Worm (Caenorhabditis elegans) whole organism, young adult: ENCODE measurements around the gene B0334.20.

Experiments used
- B0035.1 ChIP-seq: sonication (generic microtip); optimal IDR thresholded peaks from 2 replicates; lab custom pipeline; 2016; ENCODE audit warnings: missing genetic modification characterization, mild to moderate bottlenecking, missing compliant biosample characterization, missing genotype, missing genetic modification reagents
- D2030.7 ChIP-seq: fragments of 200-800 bp; sonication (Bioruptor generic); IDR thresholded peaks from 2 replicates; pipeline ENCODE4 v1.3.6; 2022; ENCODE audit warnings: missing genetic modification reagents, missing genetic modification characterization, missing compliant biosample characterization
- F10E7.11 ChIP-seq: sonication (generic microtip); optimal IDR thresholded peaks from 2 replicates; lab custom pipeline; 2017; ENCODE audit warnings: mild to moderate bottlenecking, missing genetic modification characterization, moderate library complexity, missing compliant biosample characterization
- F33H1.4 ChIP-seq: fragments of 200-800 bp; sonication (Bioruptor generic); IDR thresholded peaks from 2 replicates; pipeline ENCODE4 v1.3.6; 2022; ENCODE audit warnings: missing genetic modification reagents, missing genetic modification characterization, missing compliant biosample characterization
- F49E8.2 ChIP-seq: sonication (generic microtip); optimal IDR thresholded peaks from 3 replicates; lab custom pipeline; 2017; ENCODE audit warnings: missing genetic modification characterization, mild to moderate bottlenecking, missing compliant biosample characterization, antibody characterized with exemption, moderate library complexity; ENCODE audit not compliant: insufficient read depth
- F55B11.4 ChIP-seq: sonication (generic microtip); optimal IDR thresholded peaks from 2 replicates; lab custom pipeline; 2016; ENCODE audit warnings: missing compliant biosample characterization, missing genetic modification characterization, borderline replicate concordance; ENCODE audit not compliant: insufficient read depth
- Y53F4B.3 ChIP-seq: fragments of 200-800 bp; sonication (Bioruptor generic); IDR thresholded peaks from 2 replicates; pipeline ENCODE4 v1.3.6; 2022; ENCODE audit warnings: missing genetic modification reagents, missing genetic modification characterization, missing compliant biosample characterization
- Y53G8AR.9 ChIP-seq: fragments of 200-800 bp; sonication (Bioruptor generic); conservative IDR thresholded peaks from 2 replicates; pipeline ENCODE4 v1.3.6; 2022; ENCODE audit warnings: missing genetic modification reagents, missing genetic modification characterization, missing compliant biosample characterization
- aptf-2 ChIP-seq: fragments of 200-800 bp; sonication (Bioruptor generic); conservative IDR thresholded peaks from 2 replicates; pipeline ENCODE4 v1.3.6; 2022; ENCODE audit warnings: missing genetic modification reagents, missing genetic modification characterization, missing compliant biosample characterization
- aptf-3 ChIP-seq: fragments of 200-800 bp; sonication (Bioruptor generic); IDR thresholded peaks from 2 replicates; pipeline ENCODE4 v1.3.6; 2022; ENCODE audit warnings: missing genetic modification characterization, missing compliant biosample characterization
- athp-1 ChIP-seq: sonication (generic microtip); optimal IDR thresholded peaks from 2 replicates; lab custom pipeline; 2017; ENCODE audit warnings: mild to moderate bottlenecking, missing genetic modification characterization, missing compliant biosample characterization
- attf-6 ChIP-seq: fragments of 200-800 bp; sonication (Bioruptor generic); IDR thresholded peaks from 2 replicates; pipeline ENCODE4 v1.3.6; 2022; ENCODE audit warnings: missing genetic modification reagents, missing genetic modification characterization, missing compliant biosample characterization
- bed-2 ChIP-seq: fragments of 200-800 bp; sonication (Bioruptor generic); IDR thresholded peaks from 2 replicates; pipeline ENCODE4 v1.3.6; 2022; ENCODE audit warnings: missing genetic modification reagents, missing genetic modification characterization, missing compliant biosample characterization
- ceh-100 ChIP-seq: fragments of 200-800 bp; sonication (Bioruptor generic); IDR thresholded peaks from 2 replicates; pipeline ENCODE4 v1.3.6; 2022; ENCODE audit warnings: missing genetic modification reagents, missing genetic modification characterization, missing compliant biosample characterization
- ceh-79 ChIP-seq: sonication (generic microtip); optimal IDR thresholded peaks from 2 replicates; lab custom pipeline; 2017; ENCODE audit warnings: mild to moderate bottlenecking, missing genetic modification characterization, missing compliant biosample characterization
- ceh-91 ChIP-seq: fragments of 200-800 bp; sonication (Bioruptor generic); IDR thresholded peaks from 2 replicates; pipeline ENCODE4 v1.3.6; 2022; ENCODE audit warnings: missing genetic modification reagents, missing genetic modification characterization, missing compliant biosample characterization
- die-1 ChIP-seq: sonication (generic microtip); optimal IDR thresholded peaks from 2 replicates; lab custom pipeline; 2016; ENCODE audit warnings: missing genotype, mild to moderate bottlenecking, missing genetic modification characterization, missing compliant biosample characterization
- dox-1 ChIP-seq: fragments of 200-800 bp; sonication (Bioruptor generic); IDR thresholded peaks from 2 replicates; pipeline ENCODE4 v1.3.6; 2022; ENCODE audit warnings: missing genetic modification reagents, missing genetic modification characterization, missing compliant biosample characterization
- dpff-1 ChIP-seq: sonication (generic microtip); optimal IDR thresholded peaks from 2 replicates; lab custom pipeline; 2017; ENCODE audit warnings: mild to moderate bottlenecking, missing genetic modification characterization, missing compliant biosample characterization
- dpl-1 ChIP-seq: fragments of 150-350 bp; optimal IDR thresholded peaks from 2 replicates; lab custom pipeline; 2014; ENCODE audit warnings: missing biosample characterization, missing genetic modification reagents, missing genetic modification characterization
- efl-1 ChIP-seq: fragments of 150-350 bp; optimal IDR thresholded peaks from 2 replicates; lab custom pipeline; 2014; ENCODE audit warnings: missing biosample characterization, missing genetic modification reagents, missing genetic modification characterization
- egl-44 ChIP-seq: fragments of 200-800 bp; sonication (Bioruptor generic); IDR thresholded peaks from 2 replicates; pipeline ENCODE4 v1.3.6; 2022; ENCODE audit warnings: missing genetic modification reagents, missing genetic modification characterization, missing compliant biosample characterization
- fkh-3 ChIP-seq: sonication (generic microtip); optimal IDR thresholded peaks from 2 replicates; lab custom pipeline; 2016; ENCODE audit warnings: mild to moderate bottlenecking, missing genetic modification characterization, missing compliant biosample characterization
- gei-17 ChIP-seq: fragments of 200-800 bp; sonication (Bioruptor generic); optimal IDR thresholded peaks from 2 replicates; lab custom pipeline; 2018; ENCODE audit warnings: mild to moderate bottlenecking, missing genetic modification characterization, missing compliant biosample characterization
- him-1 ChIP-seq: sonication (generic microtip); optimal IDR thresholded peaks from 2 replicates; lab custom pipeline; 2016; ENCODE audit warnings: missing genotype, missing genetic modification reagents, missing genetic modification characterization, missing compliant biosample characterization
- hlh-26 ChIP-seq: fragments of 200-800 bp; sonication (Bioruptor generic); conservative IDR thresholded peaks from 2 replicates; pipeline ENCODE4 v1.3.6; 2022; ENCODE audit warnings: missing genetic modification reagents, missing genetic modification characterization, missing compliant biosample characterization
- hmg-20 ChIP-seq: fragments of 200-800 bp; sonication (Bioruptor generic); IDR thresholded peaks from 2 replicates; pipeline ENCODE4 v1.3.6; 2022; ENCODE audit warnings: missing genetic modification reagents, missing genetic modification characterization, missing compliant biosample characterization
- lag-1 ChIP-seq: fragments of 200-800 bp; sonication (Bioruptor generic); IDR thresholded peaks from 2 replicates; pipeline ENCODE4 v1.3.6; 2022; ENCODE audit warnings: missing genetic modification reagents, missing genetic modification characterization, missing compliant biosample characterization
- lin-40 ChIP-seq: sonication (generic microtip); optimal IDR thresholded peaks from 2 replicates; lab custom pipeline; 2016; ENCODE audit warnings: missing genetic modification characterization, mild to moderate bottlenecking, missing compliant biosample characterization, missing genotype, missing genetic modification reagents
- lsy-27 ChIP-seq: sonication (generic microtip); optimal IDR thresholded peaks from 2 replicates; lab custom pipeline; 2017; ENCODE audit warnings: missing genetic modification characterization, mild to moderate bottlenecking, missing compliant biosample characterization, antibody characterized with exemption, missing genotype, borderline replicate concordance; ENCODE audit not compliant: insufficient read depth
- madf-6 ChIP-seq: fragments of 200-800 bp; sonication (Bioruptor generic); IDR thresholded peaks from 2 replicates; pipeline ENCODE4 v1.3.6; 2022; ENCODE audit warnings: missing genetic modification reagents, missing genetic modification characterization, missing compliant biosample characterization
- madf-8 ChIP-seq: fragments of 200-800 bp; sonication (Bioruptor generic); conservative IDR thresholded peaks from 2 replicates; pipeline ENCODE4 v1.3.6; 2022; ENCODE audit warnings: missing genetic modification reagents, missing genetic modification characterization, missing compliant biosample characterization
- mcd-1 ChIP-seq: fragments of 200-800 bp; sonication (Bioruptor generic); IDR thresholded peaks from 2 replicates; pipeline ENCODE4 v1.3.6; 2022; ENCODE audit warnings: missing genetic modification reagents, missing genetic modification characterization, missing compliant biosample characterization
- nhr-120 ChIP-seq: fragments of 200-800 bp; sonication (Bioruptor generic); IDR thresholded peaks from 2 replicates; pipeline ENCODE4 v1.3.6; 2022; ENCODE audit warnings: missing genetic modification characterization, missing compliant biosample characterization
- rec-8 ChIP-seq, 2 experiments: sonication (generic microtip); optimal IDR thresholded peaks; 2 replicates each; lab custom pipeline; 2016; ENCODE audit warnings: mild to moderate bottlenecking in 2 of 2, missing genetic modification characterization in 2 of 2, missing genetic modification reagents in 2 of 2, missing genotype in 2 of 2, missing biosample characterization in 1 of 2, missing compliant biosample characterization in 1 of 2, moderate library complexity in 1 of 2
- rpc-1 ChIP-seq, 2 experiments: fragments of 150-350 bp in 1 of 2; sonication (generic microtip) in 1 of 2; optimal IDR thresholded peaks; 2 replicates each; lab custom pipeline; 2014 to 2018; ENCODE audit warnings: missing biosample characterization in 1 of 2, missing genetic modification characterization in 1 of 2, missing genetic modification reagents in 1 of 2, missing genotype in 1 of 2
- sea-2 ChIP-seq: fragments of 200-800 bp; sonication (Bioruptor generic); IDR thresholded peaks from 2 replicates; pipeline ENCODE4 v1.3.6; 2022; ENCODE audit warnings: missing genetic modification characterization, missing compliant biosample characterization
- snpc-1.3 ChIP-seq: sonication (generic microtip); optimal IDR thresholded peaks from 2 replicates; lab custom pipeline; 2017; ENCODE audit warnings: missing genetic modification characterization, mild to moderate bottlenecking, missing compliant biosample characterization, antibody characterized with exemption, moderate library complexity, missing genotype, missing genetic modification reagents; ENCODE audit not compliant: insufficient read depth
- snpc-3.4 ChIP-seq: sonication (generic microtip); optimal IDR thresholded peaks from 2 replicates; lab custom pipeline; 2017; ENCODE audit warnings: missing genetic modification characterization, mild to moderate bottlenecking, missing compliant biosample characterization, antibody characterized with exemption, moderate library complexity, missing genotype, missing genetic modification reagents
- tbx-9 ChIP-seq: sonication (generic microtip); optimal IDR thresholded peaks from 2 replicates; lab custom pipeline; 2016; ENCODE audit warnings: borderline replicate concordance, missing genetic modification characterization, inconsistent platforms, missing compliant biosample characterization
- tlf-1 ChIP-seq: fragments of 200-800 bp; sonication (Bioruptor generic); optimal IDR thresholded peaks from 2 replicates; lab custom pipeline; 2018; ENCODE audit warnings: mild to moderate bottlenecking, missing genetic modification characterization, missing compliant biosample characterization
- unc-130 ChIP-seq: sonication (generic microtip); optimal IDR thresholded peaks from 2 replicates; lab custom pipeline; 2016; ENCODE audit warnings: missing genetic modification reagents, missing genetic modification characterization, missing compliant biosample characterization
- unc-62 ChIP-seq: fragments of 150-350 bp; optimal IDR thresholded peaks from 2 replicates; lab custom pipeline; 2014; ENCODE audit warnings: missing biosample characterization, missing genetic modification reagents, missing genetic modification characterization
- xnd-1 ChIP-seq: sonication (generic microtip); optimal IDR thresholded peaks from 2 replicates; lab custom pipeline; 2016; ENCODE audit warnings: missing genotype, missing genetic modification reagents, missing genetic modification characterization, missing compliant biosample characterization
- ztf-22 ChIP-seq: fragments of 200-800 bp; sonication (Bioruptor generic); optimal IDR thresholded peaks from 2 replicates; lab custom pipeline; 2018; ENCODE audit warnings: mild to moderate bottlenecking, missing genetic modification characterization, moderate library complexity, missing compliant biosample characterization
- ztf-26 ChIP-seq: sonication (generic microtip); optimal IDR thresholded peaks from 2 replicates; lab custom pipeline; 2017; ENCODE audit warnings: missing genetic modification characterization, missing compliant biosample characterization
- ztf-3 ChIP-seq: fragments of 200-800 bp; sonication (Bioruptor generic); optimal IDR thresholded peaks from 2 replicates; lab custom pipeline; 2018; ENCODE audit warnings: mild to moderate bottlenecking, missing genetic modification characterization, missing compliant biosample characterization
- ztf-6 ChIP-seq: fragments of 200-800 bp; sonication (Bioruptor generic); IDR thresholded peaks from 2 replicates; pipeline ENCODE4 v1.3.6; 2022; ENCODE audit warnings: missing genetic modification reagents, missing genetic modification characterization, missing compliant biosample characterization

The B0334.20 gene

DNA sequence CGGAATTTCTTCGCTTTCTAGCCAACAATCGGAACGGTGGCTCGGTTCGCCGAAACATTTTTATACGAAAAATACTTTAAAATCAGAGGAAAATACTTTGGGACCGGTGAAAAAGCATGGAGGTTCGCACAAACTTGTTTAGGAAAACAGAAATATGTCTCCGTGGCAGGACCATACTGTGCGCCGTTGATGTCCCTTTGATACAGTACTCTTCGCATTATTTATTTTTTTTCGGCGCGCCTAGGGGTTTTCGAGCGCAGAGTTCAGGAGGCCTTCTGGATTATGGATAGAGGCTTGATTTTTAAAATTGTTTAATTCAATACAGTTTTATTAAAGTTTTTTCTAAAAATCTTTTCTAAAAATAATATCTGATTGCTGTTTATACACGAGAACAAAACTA is 44.5 kb upstream of the B0334.20 start, which contains the start of gene F54D5.9 (continued):
- TF ChIP-seq gei-17 (GFP tag; lab: Kevin White, UChicago), result no peak
- TF ChIP-seq dox-1 (GFP tag; lab: Robert Waterston, UW), result no peak
- TF ChIP-seq athp-1, result no peak
- peak; percentile 61; the same call in 1 of the 2 replicates for TF ChIP-seq ceh-91
- TF ChIP-seq unc-62 (GFP tag; lab: Kevin White, UChicago), result no peak
- TF ChIP-seq tlf-1 (GFP tag; lab: Kevin White, UChicago), result no peak
- no peak for TF ChIP-seq ceh-79 (tag; lab: Kevin White, UChicago)
- no peak for TF ChIP-seq attf-6
- TF ChIP-seq madf-8 (GFP tag; lab: Robert Waterston, UW), result peak; percentile 80
- TF ChIP-seq lin-40 (tag; lab: Kevin White, UChicago), result no peak
- no peak for TF ChIP-seq aptf-2 (GFP tag; lab: Robert Waterston, UW)
- no peak for TF ChIP-seq snpc-1.3 (tag; lab: Kevin White, UChicago)
- TF ChIP-seq dpl-1 (GFP tag; lab: Kevin White, UChicago), result peak; percentile 36
- TF ChIP-seq ztf-22 (GFP tag; lab: Kevin White, UChicago), result no peak
- no peak for TF ChIP-seq tbx-9
- TF ChIP-seq rpc-1 (optimal IDR thresholded peaks at IDR 0.05; lab: Kevin White, UChicago), result no peak
- no peak for TF ChIP-seq rpc-1 (tag; optimal IDR thresholded peaks at IDR 0.05; lab: Kevin White, UChicago)
- peak; percentile 71 for TF ChIP-seq efl-1 (GFP tag; lab: Kevin White, UChicago)
- TF ChIP-seq unc-130 (GFP tag; lab: Kevin White, UChicago), result no peak
- no peak for TF ChIP-seq ztf-6 (GFP tag; lab: Robert Waterston, UW)
- TF ChIP-seq ztf-3 (GFP tag; lab: Kevin White, UChicago), result no peak
- TF ChIP-seq snpc-3.4, result peak; percentile 36
- peak; percentile 56 for TF ChIP-seq D2030.7
- TF ChIP-seq sea-2 (GFP tag; lab: Robert Waterston, UW), result no peak
- TF ChIP-seq lsy-27 (tag; lab: Kevin White, UChicago), result no peak
- no peak for TF ChIP-seq B0035.1 (tag; lab: Kevin White, UChicago)
- no peak for TF ChIP-seq Y53F4B.3 (GFP tag; lab: Robert Waterston, UW)
- no peak for TF ChIP-seq F55B11.4 (tag; lab: Kevin White, UChicago)
- TF ChIP-seq aptf-3, result no peak
- no peak for TF ChIP-seq rec-8 (tag; optimal IDR thresholded peaks at IDR 0.05; lab: Kevin White, UChicago)
- peak; percentile 55 for TF ChIP-seq xnd-1
- TF ChIP-seq hlh-26 (GFP tag; lab: Robert Waterston, UW), result no peak
- TF ChIP-seq fkh-3 (tag; lab: Kevin White, UChicago), result no peak
- peak; percentile 5 for TF ChIP-seq F49E8.2 (tag; lab: Kevin White, UChicago)
- 0 out of 2 replicates have a peak, but pooled peaks have one; percentile 6 for TF ChIP-seq mcd-1 (GFP tag; lab: Robert Waterston, UW)
- no peak for TF ChIP-seq lag-1 (GFP tag; lab: Robert Waterston, UW)
- no peak for TF ChIP-seq die-1 (tag; lab: Kevin White, UChicago)
- no peak for TF ChIP-seq dpff-1 (tag; lab: Kevin White, UChicago)
- TF ChIP-seq ceh-100 (GFP tag; lab: Robert Waterston, UW), result no peak
- no peak for TF ChIP-seq nhr-120 (GFP tag; lab: Robert Waterston, UW)
- TF ChIP-seq F10E7.11 (tag; lab: Kevin White, UChicago), result no peak
- no peak for TF ChIP-seq Y53G8AR.9 (GFP tag; lab: Robert Waterston, UW)
- TF ChIP-seq bed-2, result no peak
- TF ChIP-seq ztf-26 (tag; lab: Kevin White, UChicago), result no peak
- no peak for TF ChIP-seq him-1
- TF ChIP-seq egl-44 (GFP tag; lab: Robert Waterston, UW), result no peak
- TF ChIP-seq madf-6 (GFP tag; lab: Robert Waterston, UW), result peak; percentile 85
- no peak for TF ChIP-seq hmg-20 (GFP tag; lab: Robert Waterston, UW)
- peak; percentile 83 for TF ChIP-seq F33H1.4
